Fruit fly (Drosophila melanogaster) whole organism, embryonic: Measurements from ENCODE around the gene CG17202.

Source experiments
- Abd-B ChIP-seq: fragments of 200-800 bp; sonication (Bioruptor generic); optimal IDR thresholded peaks from 2 replicates; lab custom pipeline; 2018; ENCODE audit warnings: missing biosample characterization, mild to moderate bottlenecking, missing genetic modification characterization, moderate library complexity
- B-H1 ChIP-seq: fragments of 200-800 bp; sonication (Bioruptor generic); IDR thresholded peaks from 3 replicates; pipeline ENCODE4 v1.3.6; 2022; ENCODE audit warnings: missing biosample characterization, missing genetic modification characterization
- BEAF-32 ChIP-seq: fragments of 200-800 bp; sonication (Bioruptor generic); optimal IDR thresholded peaks from 3 replicates; lab custom pipeline; 2017; ENCODE audit warnings: missing biosample characterization, missing genetic modification characterization, mild to moderate bottlenecking, moderate library complexity, missing genetic modification reagents
- BtbVII ChIP-seq: fragments of 200-800 bp; sonication (Bioruptor generic); optimal IDR thresholded peaks from 3 replicates; lab custom pipeline; 2017; ENCODE audit warnings: missing biosample characterization, mild to moderate bottlenecking, missing genetic modification characterization
- CG10462 ChIP-seq: fragments of 200-800 bp; sonication (Bioruptor generic); optimal IDR thresholded peaks from 2 replicates; lab custom pipeline; 2016; ENCODE audit warnings: missing biosample characterization, missing genetic modification characterization
- CG10543 ChIP-seq: fragments of 200-800 bp; sonication (Bioruptor generic); optimal IDR thresholded peaks from 3 replicates; lab custom pipeline; 2017; ENCODE audit warnings: missing biosample characterization, mild to moderate bottlenecking, missing genetic modification characterization, moderate library complexity
- CG11247 ChIP-seq: fragments of 200-800 bp; sonication (Bioruptor generic); IDR thresholded peaks from 2 replicates; pipeline ENCODE4 v1.3.6; 2022; ENCODE audit warnings: missing biosample characterization, missing genetic modification characterization
- CG12155 ChIP-seq: fragments of 200-800 bp; sonication (Bioruptor generic); optimal IDR thresholded peaks from 3 replicates; lab custom pipeline; 2016; ENCODE audit warnings: missing biosample characterization, missing genetic modification characterization
- CG1233 ChIP-seq: fragments of 200-800 bp; sonication (Bioruptor generic); optimal IDR thresholded peaks from 4 replicates; lab custom pipeline; 2018; ENCODE audit warnings: missing biosample characterization, mild to moderate bottlenecking, missing genetic modification characterization
- CG12659 ChIP-seq: fragments of 200-800 bp; sonication (Bioruptor generic); optimal IDR thresholded peaks from 3 replicates; lab custom pipeline; 2017; ENCODE audit warnings: mild to moderate bottlenecking, missing biosample characterization, missing genetic modification reagents, missing genetic modification characterization
- CG14014 ChIP-seq: fragments of 200-800 bp; sonication (Bioruptor generic); IDR thresholded peaks from 2 replicates; pipeline ENCODE4 v1.3.6; 2022; ENCODE audit warnings: missing biosample characterization, missing genetic modification characterization
- CG15696 ChIP-seq: fragments of 200-800 bp; sonication (Bioruptor generic); optimal IDR thresholded peaks from 2 replicates; lab custom pipeline; 2019; ENCODE audit warnings: missing biosample characterization, mild to moderate bottlenecking, missing genetic modification characterization, moderate library complexity
- CG1603 ChIP-seq: fragments of 200-800 bp; sonication (Bioruptor generic); optimal IDR thresholded peaks from 2 replicates; lab custom pipeline; 2019; ENCODE audit warnings: missing biosample characterization, mild to moderate bottlenecking, missing genetic modification characterization, moderate library complexity
- CG17612 ChIP-seq: fragments of 200-800 bp; sonication (Bioruptor generic); IDR thresholded peaks from 2 replicates; pipeline ENCODE4 v1.3.6; 2022; ENCODE audit warnings: missing biosample characterization, missing genetic modification characterization
- CG42726 ChIP-seq: fragments of 200-800 bp; sonication (Bioruptor generic); IDR thresholded peaks from 2 replicates; pipeline ENCODE4 v1.3.6; 2022; ENCODE audit warnings: missing biosample characterization, missing genetic modification characterization; ENCODE audit not compliant: partially characterized antibody
- CG4424 ChIP-seq: fragments of 200-800 bp; sonication (Bioruptor generic); optimal IDR thresholded peaks from 3 replicates; lab custom pipeline; 2016; ENCODE audit warnings: missing biosample characterization, missing genetic modification characterization
- CG4820 ChIP-seq: fragments of 200-800 bp; sonication (Bioruptor generic); optimal IDR thresholded peaks from 3 replicates; lab custom pipeline; 2016; ENCODE audit warnings: missing biosample characterization, missing genetic modification characterization
- CG4854 ChIP-seq: fragments of 200-800 bp; sonication (Bioruptor generic); optimal IDR thresholded peaks from 2 replicates; lab custom pipeline; 2016; ENCODE audit warnings: missing biosample characterization, missing genetic modification characterization, inconsistent platforms
- CG7963 ChIP-seq: fragments of 200-800 bp; sonication (Bioruptor generic); IDR thresholded peaks from 3 replicates; pipeline ENCODE4 v1.3.6; 2022; ENCODE audit warnings: missing biosample characterization, missing genetic modification characterization; ENCODE audit not compliant: partially characterized antibody
- CG9727 ChIP-seq: fragments of 200-800 bp; sonication (Bioruptor generic); optimal IDR thresholded peaks from 3 replicates; lab custom pipeline; 2017; ENCODE audit warnings: missing biosample characterization, mild to moderate bottlenecking, missing genetic modification characterization
- CkIIα-i1 ChIP-seq: fragments of 200-800 bp; sonication (Bioruptor generic); IDR thresholded peaks from 2 replicates; pipeline ENCODE4 v1.3.6; 2022; ENCODE audit warnings: missing biosample characterization, missing genetic modification characterization
- Eip74EF ChIP-seq, 2 experiments: fragments of 200-800 bp in 1 of 2; fragments of >200 bp in 1 of 2; sonication (Bioruptor generic) in 1 of 2; optimal IDR thresholded peaks; 2 replicates each; lab custom pipeline; 2017 to 2019; ENCODE audit warnings: missing biosample characterization in 2 of 2, missing genetic modification characterization in 2 of 2, mild to moderate bottlenecking in 1 of 2, moderate library complexity in 1 of 2
- Ets65A ChIP-seq: fragments of 200-800 bp; sonication (Bioruptor generic); peaks from one replicate; lab custom pipeline; 2016; ENCODE audit warnings: missing biosample characterization, missing genetic modification characterization
- Fer3 ChIP-seq: fragments of 200-800 bp; sonication (Bioruptor generic); optimal IDR thresholded peaks from 2 replicates; lab custom pipeline; 2018; ENCODE audit warnings: missing biosample characterization, mild to moderate bottlenecking, missing genetic modification characterization, moderate library complexity
- Hand ChIP-seq: fragments of 200-800 bp; sonication (Bioruptor generic); optimal IDR thresholded peaks from 2 replicates; lab custom pipeline; 2017; ENCODE audit warnings: mild to moderate bottlenecking, missing biosample characterization, missing genetic modification reagents, missing genetic modification characterization
- HmgD ChIP-seq: fragments of 200-800 bp; sonication (Bioruptor generic); optimal IDR thresholded peaks from 3 replicates; lab custom pipeline; 2016; ENCODE audit warnings: missing biosample characterization, missing genetic modification characterization
- Hsf ChIP-seq: fragments of 200-800 bp; sonication (Bioruptor generic); optimal IDR thresholded peaks from 3 replicates; lab custom pipeline; 2016; ENCODE audit warnings: missing biosample characterization, missing genetic modification characterization
- Lpt ChIP-seq: fragments of >200 bp; optimal IDR thresholded peaks from 2 replicates; lab custom pipeline; 2018; ENCODE audit warnings: missing biosample characterization, missing genetic modification characterization
- MESR4 ChIP-seq: fragments of 200-800 bp; sonication (Bioruptor generic); optimal IDR thresholded peaks from 2 replicates; lab custom pipeline; 2018; ENCODE audit warnings: missing biosample characterization, mild to moderate bottlenecking, missing genetic modification characterization, moderate library complexity
- Meics ChIP-seq: fragments of 200-800 bp; sonication (Bioruptor generic); optimal IDR thresholded peaks from 2 replicates; lab custom pipeline; 2017; ENCODE audit warnings: missing biosample characterization, mild to moderate bottlenecking, missing genetic modification characterization
- Optix ChIP-seq: fragments of 200-800 bp; sonication (Bioruptor generic); IDR thresholded peaks from 3 replicates; pipeline ENCODE4 v1.3.6; 2022; ENCODE audit warnings: missing biosample characterization, missing genetic modification characterization
- ara ChIP-seq: fragments of 200-800 bp; sonication (Bioruptor generic); IDR thresholded peaks from 2 replicates; pipeline ENCODE4 v1.3.6; 2022; ENCODE audit warnings: missing biosample characterization, missing genetic modification characterization
- ci ChIP-seq: fragments of 200-800 bp; sonication (Bioruptor generic); IDR thresholded peaks from 3 replicates; pipeline ENCODE4 v1.3.6; 2022; ENCODE audit warnings: missing biosample characterization, missing genetic modification characterization
- corto ChIP-seq: fragments of 200-800 bp; sonication (Bioruptor generic); optimal IDR thresholded peaks from 2 replicates; lab custom pipeline; 2016; ENCODE audit warnings: missing biosample characterization, mild to moderate bottlenecking, missing genetic modification characterization, moderate library complexity
- crp ChIP-seq, 2 experiments: fragments of 200-800 bp; sonication (Bioruptor generic); optimal IDR thresholded peaks; 2 replicates in 1 of 2; 3 replicates in 1 of 2; lab custom pipeline; 2017; ENCODE audit warnings: missing biosample characterization in 2 of 2, missing genetic modification characterization in 2 of 2, mild to moderate bottlenecking in 1 of 2, moderate library complexity in 1 of 2
- danr ChIP-seq: fragments of 200-800 bp; sonication (Bioruptor generic); IDR thresholded peaks from 2 replicates; pipeline ENCODE4 v1.3.6; 2022; ENCODE audit warnings: missing biosample characterization, missing genetic modification characterization
- emc ChIP-seq: fragments of 200-800 bp; sonication (Bioruptor generic); optimal IDR thresholded peaks from 2 replicates; lab custom pipeline; 2016; ENCODE audit warnings: missing biosample characterization, missing genetic modification characterization
- en ChIP-seq: fragments of 200-800 bp; sonication (Bioruptor generic); optimal IDR thresholded peaks from 2 replicates; lab custom pipeline; 2016; ENCODE audit warnings: missing biosample characterization, missing genetic modification characterization
- exex ChIP-seq: fragments of 200-800 bp; sonication (Bioruptor generic); optimal IDR thresholded peaks from 4 replicates; lab custom pipeline; 2018; ENCODE audit warnings: missing biosample characterization, mild to moderate bottlenecking, missing genetic modification characterization, moderate library complexity
- ftz-f1 ChIP-seq: fragments of 200-800 bp; sonication (Bioruptor generic); optimal IDR thresholded peaks from 2 replicates; lab custom pipeline; 2016; ENCODE audit warnings: missing biosample characterization, missing genetic modification characterization
- gro ChIP-seq: fragments of 200-800 bp; sonication (Bioruptor generic); optimal IDR thresholded peaks from 2 replicates; lab custom pipeline; 2016; ENCODE audit warnings: missing biosample characterization, missing genetic modification characterization
- her ChIP-seq: fragments of 200-800 bp; sonication (Bioruptor generic); optimal IDR thresholded peaks from 2 replicates; lab custom pipeline; 2016; ENCODE audit warnings: missing biosample characterization, missing genetic modification characterization
- jumu ChIP-seq: fragments of 200-800 bp; sonication (Bioruptor generic); optimal IDR thresholded peaks from 3 replicates; lab custom pipeline; 2016; ENCODE audit warnings: missing biosample characterization, missing genetic modification characterization
- nmo ChIP-seq: fragments of 200-800 bp; sonication (Bioruptor generic); optimal IDR thresholded peaks from 2 replicates; lab custom pipeline; 2018; ENCODE audit warnings: missing biosample characterization, mild to moderate bottlenecking, missing genetic modification characterization, moderate library complexity
- peb ChIP-seq: fragments of 200-800 bp; sonication (Bioruptor generic); IDR thresholded peaks from 2 replicates; pipeline ENCODE4 v1.3.6; 2022; ENCODE audit warnings: missing biosample characterization, missing genetic modification characterization
- phol ChIP-seq: fragments of 200-800 bp; sonication (Bioruptor generic); optimal IDR thresholded peaks from 3 replicates; lab custom pipeline; 2018; ENCODE audit warnings: missing biosample characterization, mild to moderate bottlenecking, missing genetic modification characterization, moderate library complexity
- psq ChIP-seq: fragments of 200-800 bp; sonication (Bioruptor generic); optimal IDR thresholded peaks from 2 replicates; lab custom pipeline; 2017; ENCODE audit warnings: missing biosample characterization, missing genetic modification characterization
- ttk ChIP-seq: fragments of 200-800 bp; sonication (Bioruptor generic); IDR thresholded peaks from 2 replicates; pipeline ENCODE4 v2.1.2; 2022; ENCODE audit warnings: missing biosample characterization, missing genetic modification characterization
- usp ChIP-seq: fragments of >200 bp; optimal IDR thresholded peaks from 2 replicates; lab custom pipeline; 2017; ENCODE audit warnings: missing biosample characterization, missing genetic modification characterization
- vvl ChIP-seq: fragments of 200-800 bp; sonication (Bioruptor generic); IDR thresholded peaks from 2 replicates; pipeline ENCODE4 v1.3.6; 2022; ENCODE audit warnings: missing biosample characterization, missing genetic modification characterization
- zen2 ChIP-seq: fragments of 200-800 bp; sonication (Bioruptor generic); IDR thresholded peaks from 3 replicates; pipeline ENCODE4 v1.3.6; 2022; ENCODE audit warnings: missing biosample characterization, missing genetic modification characterization; ENCODE audit not compliant: partially characterized antibody

The CG17202 gene

dm6 chr3R:12422379-12422975 lies at the start of gene CG17202, which contains the start of gene Scgbeta (continued):
- peak; percentile 75 for TF ChIP-seq MESR4
- TF ChIP-seq CG15696 (tag; lab: Kevin White, UChicago): no peak
- no peak for TF ChIP-seq CG4424 (GFP tag; lab: Kevin White, UChicago)
- TF ChIP-seq CG4820: no peak
- no peak for TF ChIP-seq en (GFP tag; lab: Kevin White, UChicago)
- TF ChIP-seq CG7963: no peak
- peak; percentile 39 for TF ChIP-seq nmo (GFP tag; lab: Kevin White, UChicago)
- TF ChIP-seq zen2 (GFP tag; lab: Robert Waterston, UW): no peak
- TF ChIP-seq Optix (GFP tag; lab: Robert Waterston, UW): no peak
- no peak for TF ChIP-seq corto
- peak; percentile 35; the same call in 1 of the 2 replicates for TF ChIP-seq CG14014 (GFP tag; lab: Robert Waterston, UW)
- peak; percentile 44 for TF ChIP-seq CG12659 (GFP tag; lab: Kevin White, UChicago)
- no peak for TF ChIP-seq CG1603 (tag; lab: Kevin White, UChicago)
- no peak for TF ChIP-seq CG12155 (GFP tag; lab: Kevin White, UChicago)
- no peak for TF ChIP-seq Meics (GFP tag; lab: Kevin White, UChicago)
- TF ChIP-seq ara: no peak
- no peak for TF ChIP-seq CG42726
- no peak for TF ChIP-seq exex (tag; lab: Kevin White, UChicago)
- no peak for TF ChIP-seq CG4854 (GFP tag; lab: Kevin White, UChicago)
- peak; percentile 37 for TF ChIP-seq BEAF-32
- TF ChIP-seq jumu: no peak
- peak; percentile 17 for TF ChIP-seq Hsf (GFP tag; lab: Kevin White, UChicago)
- TF ChIP-seq ci (GFP tag; lab: Robert Waterston, UW): 0 out of 3 replicates have a peak, but pooled peaks have one; percentile 29
- TF ChIP-seq Ets65A (GFP tag; lab: Kevin White, UChicago): peak; percentile 49
- TF ChIP-seq B-H1 (GFP tag; lab: Robert Waterston, UW): no peak
- TF ChIP-seq her (GFP tag; lab: Kevin White, UChicago): no peak
- peak in 1 of 2 experiments; percentile 11 for TF ChIP-seq crp (GFP tag; optimal IDR thresholded peaks at IDR 0.05; lab: Kevin White, UChicago)
- peak; percentile 42 for TF ChIP-seq gro (GFP tag; lab: Kevin White, UChicago)
- no peak for TF ChIP-seq CkIIα-i1 (GFP tag; lab: Robert Waterston, UW)
- no peak for TF ChIP-seq peb (GFP tag; lab: Robert Waterston, UW)
- TF ChIP-seq BtbVII: no peak
- TF ChIP-seq danr: no peak
- TF ChIP-seq ttk (GFP tag; lab: Robert Waterston, UW): no peak
- no peak for TF ChIP-seq HmgD
- TF ChIP-seq CG1233 (GFP tag; lab: Kevin White, UChicago): no peak
- TF ChIP-seq CG17612 (GFP tag; lab: Robert Waterston, UW): no peak
- TF ChIP-seq CG11247: no peak
- no peak for TF ChIP-seq Lpt (GFP tag; lab: Kevin White, UChicago)
- TF ChIP-seq vvl (GFP tag; lab: Robert Waterston, UW): no peak
- TF ChIP-seq CG9727: no peak
- no peak for TF ChIP-seq ftz-f1 (GFP tag; lab: Kevin White, UChicago)
- TF ChIP-seq psq: no peak
- TF ChIP-seq emc (GFP tag; lab: Kevin White, UChicago): no peak
- TF ChIP-seq Abd-B (GFP tag; lab: Kevin White, UChicago): no peak
- TF ChIP-seq CG10543 (GFP tag; lab: Kevin White, UChicago): no peak
- TF ChIP-seq Fer3 (tag; lab: Kevin White, UChicago): no peak
- peak; percentile 93 for TF ChIP-seq phol (tag; lab: Kevin White, UChicago)
- no peak for TF ChIP-seq usp (GFP tag; lab: Kevin White, UChicago)
- no peak for TF ChIP-seq Eip74EF (GFP tag; optimal IDR thresholded peaks at IDR 0.05; lab: Kevin White, UChicago)
- TF ChIP-seq CG10462: no peak
- no peak for TF ChIP-seq Hand (GFP tag; lab: Kevin White, UChicago)
